Fruit fly (Drosophila melanogaster): ENCODE data around the gene CG33648.

The CG33648 gene

dm6 chr2L:14477464-14478239 is 46.5 kb upstream of the CG33648 start (continued):
- TF ChIP-seq hkb (optimal IDR thresholded peaks at IDR 0.05), result no peak
- TF ChIP-seq hkb (GFP tag; IDR thresholded peaks at IDR 0.05), result no peak
- TF ChIP-seq da (GFP tag; optimal IDR thresholded peaks at IDR 0.05), result no peak
- no peak for TF ChIP-seq Trl (optimal IDR thresholded peaks at IDR 0.05)
- no peak for TF ChIP-seq Trl (GFP tag; optimal IDR thresholded peaks at IDR 0.05)
- TF ChIP-seq CG6254 (GFP tag; optimal IDR thresholded peaks at IDR 0.05), result no peak
- TF ChIP-seq ATbp (GFP tag; optimal IDR thresholded peaks at IDR 0.05), result no peak
- TF ChIP-seq CG6765 (GFP tag; optimal IDR thresholded peaks at IDR 0.05), result no peak
- TF ChIP-seq CG2202 (tag; optimal IDR thresholded peaks at IDR 0.05), result no peak
- TF ChIP-seq CG10366 (GFP tag; IDR thresholded peaks at IDR 0.05), result no peak
- no peak for TF ChIP-seq CG5180 (GFP tag; optimal IDR thresholded peaks at IDR 0.05)
- TF ChIP-seq Kr (GFP tag; optimal IDR thresholded peaks at IDR 0.05), result peak; percentile 82
- no peak for TF ChIP-seq HHEX (GFP tag; optimal IDR thresholded peaks at IDR 0.05)
- no peak for TF ChIP-seq cg (GFP tag; optimal IDR thresholded peaks at IDR 0.05)
- no peak for TF ChIP-seq nmo (GFP tag; optimal IDR thresholded peaks at IDR 0.05)
- no peak for TF ChIP-seq CG15696 (tag; optimal IDR thresholded peaks at IDR 0.05)
- no peak for TF ChIP-seq kay (GFP tag; optimal IDR thresholded peaks at IDR 0.05)
- no peak for TF ChIP-seq E2f2 (GFP tag; IDR thresholded peaks at IDR 0.05)
- TF ChIP-seq CG15269 (tag; optimal IDR thresholded peaks at IDR 0.05), result no peak
- no peak for TF ChIP-seq CG13424 (tag; optimal IDR thresholded peaks at IDR 0.05)
- no peak for TF ChIP-seq ac (GFP tag; optimal IDR thresholded peaks at IDR 0.05)
- TF ChIP-seq z (GFP tag; IDR thresholded peaks at IDR 0.05), result no peak
- TF ChIP-seq pb (GFP tag; optimal IDR thresholded peaks at IDR 0.05), result no peak
- no peak for TF ChIP-seq CG14860 (GFP tag; IDR thresholded peaks at IDR 0.05; ENCODE audit: partially characterized antibody)
- no peak for TF ChIP-seq Gug (GFP tag; IDR thresholded peaks at IDR 0.05)
- no peak for TF ChIP-seq YL-1 (GFP tag; optimal IDR thresholded peaks at IDR 0.05)
- TF ChIP-seq CG6683 (GFP tag; optimal IDR thresholded peaks at IDR 0.05), result no peak
- TF ChIP-seq bigmax (GFP tag; optimal IDR thresholded peaks at IDR 0.05), result no peak
- TF ChIP-seq prd (optimal IDR thresholded peaks at IDR 0.05), result no peak
- TF ChIP-seq prd (GFP tag; IDR thresholded peaks at IDR 0.05), result no peak
- TF ChIP-seq CG10565 (GFP tag; optimal IDR thresholded peaks at IDR 0.05), result no peak
- TF ChIP-seq CG6791 (GFP tag; IDR thresholded peaks at IDR 0.05; ENCODE audit: partially characterized antibody), result 0 out of 3 replicates have a peak, but pooled peaks have one; percentile 32
- 0 out of 3 replicates have a peak, but pooled peaks have one; percentile 34 for TF ChIP-seq CG2199 (GFP tag; IDR thresholded peaks at IDR 0.05)
- no peak for TF ChIP-seq Drgx (GFP tag; IDR thresholded peaks at IDR 0.05)
- peak in 1 of 2 experiments; percentile 21 for TF ChIP-seq Eip74EF (GFP tag; optimal IDR thresholded peaks at IDR 0.05)
- no peak for TF ChIP-seq yki (optimal IDR thresholded peaks at IDR 0.05)
- TF ChIP-seq mld (GFP tag; IDR thresholded peaks at IDR 0.05; ENCODE audit: partially characterized antibody), result no peak
- TF ChIP-seq Doc3 (GFP tag; IDR thresholded peaks at IDR 0.05; ENCODE audit: partially characterized antibody), result no peak
- no peak for TF ChIP-seq CG17802 (tag; optimal IDR thresholded peaks at IDR 0.05)
- TF ChIP-seq pros (GFP tag; optimal IDR thresholded peaks at IDR 0.05), result peak; percentile 59
- no peak for TF ChIP-seq Fer3 (tag; optimal IDR thresholded peaks at IDR 0.05)
- TF ChIP-seq bsh (GFP tag; optimal IDR thresholded peaks at IDR 0.05), result no peak
- no peak for TF ChIP-seq Mad (GFP tag; optimal IDR thresholded peaks at IDR 0.05)
- TF ChIP-seq CG13296 (GFP tag; optimal IDR thresholded peaks at IDR 0.05), result no peak

Measured in whole organism, embryonic.